Fruit fly (Drosophila melanogaster) whole organism, embryonic: ENCODE measurements around the gene Pif1A.

Experiments used
- BtbVII ChIP-seq: fragments of 200-800 bp; sonication (Bioruptor generic); optimal IDR thresholded peaks from 3 replicates; lab custom pipeline; 2017; ENCODE audit warnings: missing biosample characterization, mild to moderate bottlenecking, missing genetic modification characterization
- CG10543 ChIP-seq: fragments of 200-800 bp; sonication (Bioruptor generic); optimal IDR thresholded peaks from 3 replicates; lab custom pipeline; 2017; ENCODE audit warnings: missing biosample characterization, mild to moderate bottlenecking, missing genetic modification characterization, moderate library complexity
- CG10565 ChIP-seq: fragments of 200-800 bp; sonication (Bioruptor generic); optimal IDR thresholded peaks from 3 replicates; lab custom pipeline; 2016; ENCODE audit warnings: missing biosample characterization, mild to moderate bottlenecking, missing genetic modification characterization
- CG11695 ChIP-seq: fragments of 200-800 bp; sonication (Bioruptor generic); IDR thresholded peaks from 3 replicates; pipeline ENCODE4 v1.3.6; 2022; ENCODE audit warnings: missing biosample characterization, missing genetic modification characterization
- CG16813 ChIP-seq: fragments of 200-800 bp; sonication (Bioruptor generic); IDR thresholded peaks from 3 replicates; pipeline ENCODE4 v1.3.6; 2022; ENCODE audit warnings: missing biosample characterization, missing genetic modification characterization; ENCODE audit not compliant: partially characterized antibody
- CG17328 ChIP-seq: fragments of 200-800 bp; sonication (Bioruptor generic); IDR thresholded peaks from 2 replicates; pipeline ENCODE4 v1.3.6; 2022; ENCODE audit warnings: missing biosample characterization, missing genetic modification characterization
- CG17361 ChIP-seq: fragments of 200-800 bp; sonication (Bioruptor generic); IDR thresholded peaks from 3 replicates; pipeline ENCODE4 v1.3.6; 2022; ENCODE audit warnings: missing biosample characterization, missing genetic modification characterization
- CG17802 ChIP-seq: fragments of 200-800 bp; sonication (Bioruptor generic); optimal IDR thresholded peaks from 2 replicates; lab custom pipeline; 2018; ENCODE audit warnings: missing biosample characterization, mild to moderate bottlenecking, missing genetic modification characterization, moderate library complexity
- CG1832 ChIP-seq: fragments of 200-800 bp; sonication (Bioruptor generic); optimal IDR thresholded peaks from 2 replicates; lab custom pipeline; 2017; ENCODE audit warnings: missing biosample characterization, mild to moderate bottlenecking, missing genetic modification characterization, inconsistent platforms
- CG18599 ChIP-seq: fragments of 200-800 bp; sonication (Bioruptor generic); optimal IDR thresholded peaks from 3 replicates; lab custom pipeline; 2017; ENCODE audit warnings: missing biosample characterization, missing genetic modification characterization, mild to moderate bottlenecking, moderate library complexity, missing genetic modification reagents
- CG2116 ChIP-seq: fragments of 200-800 bp; sonication (Bioruptor generic); optimal IDR thresholded peaks from 3 replicates; lab custom pipeline; 2018; ENCODE audit warnings: missing biosample characterization, mild to moderate bottlenecking, missing genetic modification characterization
- CG2129 ChIP-seq: fragments of 200-800 bp; sonication (Bioruptor generic); IDR thresholded peaks from 2 replicates; pipeline ENCODE4 v1.3.6; 2022; ENCODE audit warnings: missing biosample characterization, missing genetic modification characterization; ENCODE audit not compliant: partially characterized antibody
- CG2678 ChIP-seq: fragments of 200-800 bp; sonication (Bioruptor generic); optimal IDR thresholded peaks from 3 replicates; lab custom pipeline; 2019; ENCODE audit warnings: missing biosample characterization, mild to moderate bottlenecking, missing genetic modification characterization, moderate library complexity
- CG32767 ChIP-seq: fragments of 200-800 bp; sonication (Bioruptor generic); IDR thresholded peaks from 2 replicates; pipeline ENCODE4 v1.3.6; 2022; ENCODE audit warnings: missing biosample characterization, missing genetic modification characterization
- CG3726 ChIP-seq: fragments of 200-800 bp; sonication (Bioruptor generic); IDR thresholded peaks from 3 replicates; pipeline ENCODE4, ENCODE4 v1.3.6; 2022; ENCODE audit warnings: missing biosample characterization, missing genetic modification characterization
- CG3838 ChIP-seq: fragments of 200-800 bp; sonication (Bioruptor generic); optimal IDR thresholded peaks from 3 replicates; lab custom pipeline; 2016; ENCODE audit warnings: missing biosample characterization, missing genetic modification characterization
- CG4707 ChIP-seq: fragments of 200-800 bp; sonication (Bioruptor generic); optimal IDR thresholded peaks from 2 replicates; lab custom pipeline; 2018; ENCODE audit warnings: missing biosample characterization, mild to moderate bottlenecking, missing genetic modification characterization, moderate library complexity
- CG4854 ChIP-seq: fragments of 200-800 bp; sonication (Bioruptor generic); optimal IDR thresholded peaks from 2 replicates; lab custom pipeline; 2016; ENCODE audit warnings: missing biosample characterization, missing genetic modification characterization, inconsistent platforms
- CG6272 ChIP-seq: fragments of 200-800 bp; sonication (Bioruptor generic); IDR thresholded peaks from 2 replicates; pipeline ENCODE4 v1.3.6; 2022; ENCODE audit warnings: missing biosample characterization, missing genetic modification characterization
- CG7745 ChIP-seq: fragments of 200-800 bp; sonication (Bioruptor generic); optimal IDR thresholded peaks from 2 replicates; lab custom pipeline; 2018; ENCODE audit warnings: missing biosample characterization, mild to moderate bottlenecking, missing genetic modification characterization, moderate library complexity
- CG8281 ChIP-seq: fragments of 200-800 bp; sonication (Bioruptor generic); optimal IDR thresholded peaks from 2 replicates; lab custom pipeline; 2018; ENCODE audit warnings: missing biosample characterization, mild to moderate bottlenecking, missing genetic modification characterization, moderate library complexity
- CG8944 ChIP-seq: fragments of 200-800 bp; sonication (Bioruptor generic); optimal IDR thresholded peaks from 3 replicates; lab custom pipeline; 2016; ENCODE audit warnings: missing biosample characterization, missing genetic modification characterization
- Doc2 ChIP-seq: fragments of 200-800 bp; sonication (Bioruptor generic); IDR thresholded peaks from 2 replicates; pipeline ENCODE4 v1.3.6; 2022; ENCODE audit warnings: missing biosample characterization, missing genetic modification characterization
- Doc3 ChIP-seq: fragments of 200-800 bp; sonication (Bioruptor generic); IDR thresholded peaks from 3 replicates; pipeline ENCODE4 v1.3.6; 2022; ENCODE audit warnings: missing biosample characterization, missing genetic modification characterization; ENCODE audit not compliant: partially characterized antibody
- Eip74EF ChIP-seq, 2 experiments: fragments of 200-800 bp in 1 of 2; fragments of >200 bp in 1 of 2; sonication (Bioruptor generic) in 1 of 2; optimal IDR thresholded peaks; 2 replicates each; lab custom pipeline; 2017 to 2019; ENCODE audit warnings: missing biosample characterization in 2 of 2, missing genetic modification characterization in 2 of 2, mild to moderate bottlenecking in 1 of 2, moderate library complexity in 1 of 2
- GATAe ChIP-seq: fragments of 200-800 bp; sonication (Bioruptor generic); conservative IDR thresholded peaks from 2 replicates; pipeline ENCODE4 v1.3.6; 2022; ENCODE audit warnings: missing biosample characterization, missing genetic modification characterization
- MTF-1 ChIP-seq: fragments of 200-800 bp; sonication (Bioruptor generic); optimal IDR thresholded peaks from 2 replicates; lab custom pipeline; 2018; ENCODE audit warnings: missing biosample characterization, mild to moderate bottlenecking, missing genetic modification characterization, borderline replicate concordance
- Max ChIP-seq: fragments of 200-800 bp; sonication (Bioruptor generic); optimal IDR thresholded peaks from 2 replicates; lab custom pipeline; 2016; ENCODE audit warnings: missing biosample characterization, mild to moderate bottlenecking, missing genetic modification characterization
- Myb ChIP-seq: fragments of 200-800 bp; sonication (Bioruptor generic); optimal IDR thresholded peaks from 2 replicates; lab custom pipeline; 2016; ENCODE audit warnings: missing biosample characterization, missing genetic modification characterization
- Taf1 ChIP-seq: fragments of 200-800 bp; sonication (Bioruptor generic); IDR thresholded peaks from 2 replicates; pipeline ENCODE4 v1.3.6; 2022; ENCODE audit warnings: missing biosample characterization, missing genetic modification characterization
- abd-A ChIP-seq: fragments of 200-800 bp; sonication (Bioruptor generic); optimal IDR thresholded peaks from 3 replicates; lab custom pipeline; 2019; ENCODE audit warnings: missing biosample characterization, mild to moderate bottlenecking, missing genetic modification characterization, moderate library complexity
- crc ChIP-seq: fragments of 200-800 bp; sonication (Bioruptor generic); optimal IDR thresholded peaks from 2 replicates; lab custom pipeline; 2016; ENCODE audit warnings: missing biosample characterization, missing genetic modification characterization
- eve ChIP-seq, 2 experiments: fragments of >200 bp; optimal IDR thresholded peaks; 2 replicates each; lab custom pipeline; 2017; ENCODE audit warnings: missing biosample characterization in 2 of 2, missing genetic modification characterization in 2 of 2
- fu2 ChIP-seq: fragments of 200-800 bp; sonication (Bioruptor generic); optimal IDR thresholded peaks from 2 replicates; lab custom pipeline; 2016; ENCODE audit warnings: missing biosample characterization, missing genetic modification characterization
- ham ChIP-seq: fragments of 200-800 bp; sonication (Bioruptor generic); IDR thresholded peaks from 2 replicates; pipeline ENCODE4 v1.3.6; 2022; ENCODE audit warnings: missing biosample characterization, missing genetic modification characterization
- jumu ChIP-seq: fragments of 200-800 bp; sonication (Bioruptor generic); optimal IDR thresholded peaks from 3 replicates; lab custom pipeline; 2016; ENCODE audit warnings: missing biosample characterization, missing genetic modification characterization
- kah ChIP-seq: fragments of 200-800 bp; sonication (Bioruptor generic); optimal IDR thresholded peaks from 2 replicates; lab custom pipeline; 2018; ENCODE audit warnings: missing biosample characterization, mild to moderate bottlenecking, missing genetic modification characterization
- lab ChIP-seq: fragments of 200-800 bp; sonication (Bioruptor generic); optimal IDR thresholded peaks from 3 replicates; lab custom pipeline; 2017; ENCODE audit warnings: missing biosample characterization, missing genetic modification characterization, mild to moderate bottlenecking, moderate library complexity, missing genetic modification reagents
- lmd ChIP-seq: fragments of 200-800 bp; sonication (Bioruptor generic); IDR thresholded peaks from 2 replicates; pipeline ENCODE4 v1.3.6; 2022; ENCODE audit warnings: missing biosample characterization, missing genetic modification characterization
- luna ChIP-seq: fragments of 200-800 bp; sonication (Bioruptor generic); optimal IDR thresholded peaks from 2 replicates; lab custom pipeline; 2016; ENCODE audit warnings: missing biosample characterization, missing genetic modification characterization
- odd ChIP-seq: fragments of 200-800 bp; sonication (Bioruptor generic); optimal IDR thresholded peaks from 2 replicates; lab custom pipeline; 2017; ENCODE audit warnings: missing biosample characterization, mild to moderate bottlenecking, missing genetic modification characterization
- ranshi ChIP-seq: fragments of 200-800 bp; sonication (Bioruptor generic); IDR thresholded peaks from 2 replicates; pipeline ENCODE4 v1.3.6; 2022; ENCODE audit warnings: missing biosample characterization, missing genetic modification characterization
- sisA ChIP-seq: fragments of 200-800 bp; sonication (Bioruptor generic); IDR thresholded peaks from 2 replicates; pipeline ENCODE4 v1.3.6; 2022; ENCODE audit warnings: missing biosample characterization, missing genetic modification characterization
- sob ChIP-seq: fragments of 200-800 bp; sonication (Bioruptor generic); IDR thresholded peaks from 2 replicates; pipeline ENCODE4 v1.3.6; 2022; ENCODE audit warnings: missing biosample characterization, missing genetic modification characterization
- trh ChIP-seq: fragments of 200-800 bp; sonication (Bioruptor generic); optimal IDR thresholded peaks from 2 replicates; lab custom pipeline; 2016; ENCODE audit warnings: missing biosample characterization, missing genetic modification characterization
- ttk ChIP-seq: fragments of 200-800 bp; sonication (Bioruptor generic); IDR thresholded peaks from 2 replicates; pipeline ENCODE4 v2.1.2; 2022; ENCODE audit warnings: missing biosample characterization, missing genetic modification characterization
- twi ChIP-seq: fragments of 200-800 bp; optimal IDR thresholded peaks from 2 replicates; lab custom pipeline; 2019; ENCODE audit warnings: missing biosample characterization, mild to moderate bottlenecking, missing genetic modification characterization, moderate library complexity
- unc-4 ChIP-seq: fragments of 200-800 bp; sonication (Bioruptor generic); IDR thresholded peaks from 2 replicates; pipeline ENCODE4 v1.3.6; 2022; ENCODE audit warnings: missing biosample characterization, missing genetic modification characterization; ENCODE audit not compliant: partially characterized antibody
- zen ChIP-seq: fragments of 200-800 bp; sonication (Bioruptor generic); optimal IDR thresholded peaks from 3 replicates; lab custom pipeline; 2018; ENCODE audit warnings: missing biosample characterization, mild to moderate bottlenecking, missing genetic modification characterization, moderate library complexity

Gene Pif1A

DNA sequence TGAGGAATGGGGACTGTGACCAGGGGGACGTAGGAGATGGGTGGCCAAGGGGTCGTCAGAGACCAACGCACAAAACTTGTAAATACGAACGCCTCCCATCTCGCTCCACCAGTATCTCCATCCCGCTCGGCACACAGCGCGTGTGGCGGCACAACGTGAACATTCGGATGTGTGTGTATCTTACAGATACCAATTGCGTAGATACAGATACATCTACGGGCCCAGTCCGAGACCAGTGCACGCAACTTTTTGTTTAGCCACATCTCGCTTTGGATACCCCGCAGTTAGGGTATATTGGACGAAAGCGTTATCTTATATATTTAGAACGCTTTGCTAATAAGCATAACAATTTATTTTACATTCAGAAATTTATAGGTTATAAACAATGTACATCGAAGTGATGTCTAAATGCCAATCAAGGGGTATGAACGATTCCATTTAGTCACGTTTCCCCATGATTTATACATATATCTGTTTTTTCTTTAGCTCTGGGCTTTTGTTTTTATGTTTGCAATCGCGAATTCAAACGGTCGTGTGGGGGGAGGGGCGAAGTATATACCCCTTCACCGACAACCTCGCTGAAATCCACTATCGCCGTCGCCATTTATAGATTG, 10.5 kb upstream of the Pif1A start (continued):
- TF ChIP-seq crc (GFP tag; lab: Kevin White, UChicago) (peak; percentile 98), CG2129 (GFP tag; lab: Robert Waterston, UW) (no peak), Doc3 (no peak), CG10543 (peak; percentile 99), CG2116 (GFP tag; lab: Kevin White, UChicago) (peak; percentile 81), CG3726 (peak; percentile 97), CG4854 (GFP tag; lab: Kevin White, UChicago) (peak; percentile 98), CG4707 (GFP tag; lab: Kevin White, UChicago) (peak; percentile 94), CG1832 (GFP tag; lab: Kevin White, UChicago) (no peak), CG2678 (peak; percentile 99), ham (GFP tag; lab: Robert Waterston, UW) (peak; percentile 97), trh (GFP tag; lab: Kevin White, UChicago) (peak; percentile 97), lab (GFP tag; lab: Kevin White, UChicago) (peak; percentile 100), Eip74EF (GFP tag; optimal IDR thresholded peaks at IDR 0.05; lab: Kevin White, UChicago) (peak in 1 of 2 experiments; percentile 97), GATAe (GFP tag; lab: Robert Waterston, UW) (peak; percentile 97), CG8281 (tag; lab: Kevin White, UChicago) (peak; percentile 93), zen (tag; lab: Kevin White, UChicago) (peak; percentile 96), jumu (GFP tag; lab: Kevin White, UChicago) (peak; percentile 98), Myb (GFP tag; lab: Kevin White, UChicago) (peak; percentile 93), CG8944 (GFP tag; lab: Kevin White, UChicago) (peak; percentile 98), Taf1 (GFP tag; lab: Robert Waterston, UW) (peak; percentile 98), eve (GFP tag; optimal IDR thresholded peaks at IDR 0.05; lab: Kevin White, UChicago) (peak in 1 of 2 experiments; percentile 99), CG32767 (GFP tag; lab: Robert Waterston, UW) (peak; percentile 98), BtbVII (GFP tag; lab: Kevin White, UChicago) (peak; percentile 99), sisA (GFP tag; lab: Robert Waterston, UW) (peak; percentile 99), lmd (GFP tag; lab: Robert Waterston, UW) (peak; percentile 99), fu2 (GFP tag; lab: Kevin White, UChicago) (peak; percentile 98), MTF-1 (GFP tag; lab: Kevin White, UChicago) (peak; percentile 97), sob (GFP tag; lab: Robert Waterston, UW) (peak; percentile 99), Doc2 (no peak; the same call in none of the 2 replicates), CG17328 (peak; percentile 98), ttk (GFP tag; lab: Robert Waterston, UW) (peak; percentile 98), CG6272 (GFP tag; lab: Robert Waterston, UW) (peak; percentile 96), Max (GFP tag; lab: Kevin White, UChicago) (peak; percentile 98), abd-A (peak; percentile 97), CG3838 (GFP tag; lab: Kevin White, UChicago) (peak; percentile 95), CG17361 (GFP tag; lab: Robert Waterston, UW) (peak; percentile 95), unc-4 (GFP tag; lab: Robert Waterston, UW) (peak; percentile 35; the same call in 1 of the 2 replicates), CG17802 (peak; percentile 90), CG10565 (GFP tag; lab: Kevin White, UChicago) (peak; percentile 95), odd (GFP tag; lab: Kevin White, UChicago) (peak; percentile 98), twi (peak; percentile 95), luna (GFP tag; lab: Kevin White, UChicago) (peak; percentile 98), CG18599 (GFP tag; lab: Kevin White, UChicago) (peak; percentile 99), ranshi (GFP tag; lab: Robert Waterston, UW) (peak; percentile 99), CG16813 (GFP tag; lab: Robert Waterston, UW) (no peak), CG7745 (tag; lab: Kevin White, UChicago) (peak; percentile 89), CG11695 (GFP tag; lab: Robert Waterston, UW) (peak; percentile 99), kah (peak; percentile 97)
